Fruit fly (Drosophila melanogaster) whole organism, embryonic: ENCODE measurements around the gene RpS28b.

Experiments
- CG11456 ChIP-seq: fragments of 200-800 bp; sonication (Bioruptor generic); IDR thresholded peaks from 3 replicates; pipeline ENCODE4 v1.3.6; 2022; ENCODE audit warnings: missing biosample characterization, missing genetic modification characterization
- CG2875 ChIP-seq: fragments of 200-800 bp; sonication (Bioruptor generic); optimal IDR thresholded peaks from 2 replicates; lab custom pipeline; 2017; ENCODE audit warnings: missing biosample characterization, mild to moderate bottlenecking, missing genetic modification characterization, missing genetic modification reagents
- CG34422 ChIP-seq: fragments of 200-800 bp; sonication (Bioruptor generic); IDR thresholded peaks from 3 replicates; pipeline ENCODE4 v1.3.6; 2022; ENCODE audit warnings: missing biosample characterization, missing genetic modification characterization
- CG4820 ChIP-seq: fragments of 200-800 bp; sonication (Bioruptor generic); optimal IDR thresholded peaks from 3 replicates; lab custom pipeline; 2016; ENCODE audit warnings: missing biosample characterization, missing genetic modification characterization
- Med ChIP-seq: fragments of 200-800 bp; sonication (Bioruptor generic); peaks from one replicate; lab custom pipeline; 2016; ENCODE audit warnings: missing biosample characterization, missing genetic modification characterization, mild to moderate bottlenecking, inconsistent platforms, moderate library complexity
- bowl ChIP-seq: fragments of 200-800 bp; sonication (Bioruptor generic); IDR thresholded peaks from 2 replicates; pipeline ENCODE4 v1.3.6; 2022; ENCODE audit warnings: missing biosample characterization, missing genetic modification characterization
- lola ChIP-seq, 3 experiments: fragments of >200 bp in 2 of 3; fragments of 200-800 bp in 1 of 3; sonication (Bioruptor generic) in 1 of 3; optimal IDR thresholded peaks; 2 replicates each; lab custom pipeline; 2017 to 2019; ENCODE audit warnings: missing biosample characterization in 3 of 3, missing genetic modification characterization in 3 of 3, mild to moderate bottlenecking in 1 of 3, moderate library complexity in 1 of 3
- otp ChIP-seq: fragments of 200-800 bp; sonication (Bioruptor generic); IDR thresholded peaks from 3 replicates; pipeline ENCODE4, ENCODE4 v1.3.6; 2022; ENCODE audit warnings: missing biosample characterization, missing genetic modification characterization
- vnd ChIP-seq: fragments of 200-800 bp; sonication (Bioruptor generic); IDR thresholded peaks from 3 replicates; pipeline ENCODE4 v1.3.6; 2022; ENCODE audit warnings: missing biosample characterization, missing genetic modification characterization; ENCODE audit not compliant: partially characterized antibody

DNA sequence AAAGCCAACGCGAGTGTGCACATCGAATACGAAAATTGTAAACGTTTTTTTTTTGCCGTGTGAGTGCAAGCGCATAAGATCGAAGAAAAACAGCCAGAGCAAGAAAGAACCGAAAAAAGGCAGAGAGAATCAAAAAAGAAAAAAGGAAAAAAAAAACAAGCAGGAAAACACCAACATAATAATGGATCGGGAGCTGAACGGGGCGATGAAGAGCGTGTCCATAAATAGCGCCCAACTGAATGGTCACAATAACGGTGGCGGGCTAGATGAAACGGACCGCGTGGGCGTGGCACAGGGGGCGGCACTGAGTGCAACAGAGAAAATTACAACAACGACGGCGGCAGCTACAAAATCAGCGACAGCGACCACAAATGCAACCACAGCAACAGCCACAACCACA lies 31.6 kb downstream of the RpS28b start:
- TF ChIP-seq CG34422 (GFP tag; lab: Robert Waterston, UW) (no peak), CG11456 (GFP tag; lab: Robert Waterston, UW) (no peak), vnd (GFP tag; lab: Robert Waterston, UW) (no peak), lola (GFP tag; optimal IDR thresholded peaks at IDR 0.05; lab: Kevin White, UChicago) (no peak), bowl (GFP tag; lab: Robert Waterston, UW) (no peak), Med (no peak), CG4820 (no peak), CG2875 (GFP tag; lab: Kevin White, UChicago) (no peak), otp (GFP tag; lab: Robert Waterston, UW) (no peak)
